Fruit fly (Drosophila melanogaster): ENCODE measurements around the gene GstD1.

DNA sequence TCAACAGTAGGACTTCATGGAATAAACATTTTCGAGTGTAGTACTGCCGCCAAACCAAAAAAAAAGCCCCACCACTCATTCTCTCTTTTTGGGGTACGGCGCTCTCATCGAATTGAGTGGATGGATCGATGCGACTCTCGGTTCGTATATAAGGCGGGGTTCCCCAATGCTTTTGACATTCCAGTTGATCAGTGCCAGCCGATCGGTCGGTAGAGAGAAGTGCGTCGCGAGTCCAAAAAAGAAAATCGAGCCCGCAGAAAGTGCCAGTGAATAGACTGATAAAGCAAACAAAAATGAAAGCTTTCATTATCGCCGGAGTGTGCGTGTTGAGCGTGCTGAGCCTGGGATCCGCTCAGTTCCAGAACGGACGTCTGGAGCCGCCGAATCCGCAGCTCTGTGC lies 9.2 kb downstream of the GstD1 start, which contains the start of gene CG4115:
- TF ChIP-seq insv (optimal IDR thresholded peaks at IDR 0.05): no peak
- TF ChIP-seq h (optimal IDR thresholded peaks at IDR 0.05): no peak
- no peak for TF ChIP-seq Sin3A (optimal IDR thresholded peaks at IDR 0.05)
- no peak for TF ChIP-seq psq (optimal IDR thresholded peaks at IDR 0.05)
- TF ChIP-seq ttk (optimal IDR thresholded peaks at IDR 0.05): no peak
- TF ChIP-seq Myc (optimal IDR thresholded peaks at IDR 0.05): no peak

All from Kc167 (cell line).